Fruit fly (Drosophila melanogaster) whole organism, wandering third instar larva: Measurements from ENCODE around the gene Rbcn-3B.

Experiments used
- Abd-B ChIP-seq: fragments of >200 bp; optimal IDR thresholded peaks from 2 replicates; lab custom pipeline; 2017; ENCODE audit warnings: missing biosample characterization, missing genetic modification characterization
- CG32264 ChIP-seq: fragments of 200-800 bp; sonication (Bioruptor generic); optimal IDR thresholded peaks from 2 replicates; lab custom pipeline; 2016; ENCODE audit warnings: missing biosample characterization, missing genetic modification characterization
- CG9705 ChIP-seq: fragments of 200-800 bp; sonication (Bioruptor generic); optimal IDR thresholded peaks from 2 replicates; lab custom pipeline; 2018; ENCODE audit warnings: missing biosample characterization, mild to moderate bottlenecking, missing genetic modification characterization
- CrebA ChIP-seq: fragments of 200-800 bp; sonication (Bioruptor generic); optimal IDR thresholded peaks from 2 replicates; lab custom pipeline; 2016; ENCODE audit warnings: missing biosample characterization, mild to moderate bottlenecking, missing genetic modification characterization, borderline replicate concordance
- Dfd ChIP-seq: fragments of >200 bp; optimal IDR thresholded peaks from 2 replicates; lab custom pipeline; 2017; ENCODE audit warnings: missing biosample characterization, missing genetic modification characterization
- Dif ChIP-seq: fragments of 200-275, 200-300 bp; sonication (Bioruptor generic); optimal IDR thresholded peaks from 2 replicates; lab custom pipeline; 2018; ENCODE audit warnings: missing biosample characterization, missing genetic modification characterization; ENCODE audit not compliant: partially characterized antibody
- GATAd ChIP-seq: sonication (Bioruptor generic); optimal IDR thresholded peaks from 2 replicates; lab custom pipeline; 2016; ENCODE audit warnings: missing biosample characterization, missing genetic modification characterization
- HLH106 ChIP-seq: fragments of 200-800 bp; optimal IDR thresholded peaks from 3 replicates; lab custom pipeline; 2019; ENCODE audit warnings: missing biosample characterization, mild to moderate bottlenecking, missing genetic modification characterization, moderate library complexity
- Hnf4 ChIP-seq: fragments of 200-800 bp; sonication (Bioruptor generic); optimal IDR thresholded peaks from 2 replicates; lab custom pipeline; 2016; ENCODE audit warnings: missing biosample characterization, mild to moderate bottlenecking, missing genetic modification characterization
- Hr78 ChIP-seq: fragments of >200 bp; optimal IDR thresholded peaks from 2 replicates; lab custom pipeline; 2017; ENCODE audit warnings: missing biosample characterization, missing genetic modification characterization
- Hr83 ChIP-seq: fragments of 200-300 bp; sonication (Bioruptor generic); optimal IDR thresholded peaks from 2 replicates; lab custom pipeline; 2016; ENCODE audit warnings: missing biosample characterization, mild to moderate bottlenecking, missing genetic modification characterization, moderate library complexity; ENCODE audit not compliant: poor library complexity, severe bottlenecking
- Jra ChIP-seq: sonication (Bioruptor generic); optimal IDR thresholded peaks from 2 replicates; lab custom pipeline; 2016; ENCODE audit warnings: missing biosample characterization, missing genetic modification characterization
- Mio ChIP-seq: sonication (Bioruptor generic); optimal IDR thresholded peaks from 2 replicates; lab custom pipeline; 2016; ENCODE audit warnings: missing biosample characterization, missing genetic modification characterization
- Myc ChIP-seq: fragments of >200 bp; optimal IDR thresholded peaks from 2 replicates; lab custom pipeline; 2017
- OdsH ChIP-seq: fragments of 200-800 bp; sonication (Bioruptor generic); optimal IDR thresholded peaks from 2 replicates; lab custom pipeline; 2016; ENCODE audit warnings: missing biosample characterization, mild to moderate bottlenecking, missing genetic modification characterization
- Rel ChIP-seq, 2 experiments: fragments of 200-800 bp; sonication (Bioruptor generic) in 1 of 2; optimal IDR thresholded peaks; 2 replicates in 1 of 2; 3 replicates in 1 of 2; lab custom pipeline; 2016 to 2019; ENCODE audit warnings: mild to moderate bottlenecking in 2 of 2, missing biosample characterization in 2 of 2, missing genetic modification characterization in 2 of 2, moderate library complexity in 1 of 2
- Sp1 ChIP-seq: fragments of 200-800 bp; sonication (Bioruptor generic); optimal IDR thresholded peaks from 3 replicates; lab custom pipeline; 2019; ENCODE audit warnings: missing biosample characterization, mild to moderate bottlenecking, missing genetic modification characterization, moderate library complexity
- br ChIP-seq: fragments of 200-800 bp; sonication (Bioruptor generic); optimal IDR thresholded peaks from 2 replicates; lab custom pipeline; 2016; ENCODE audit warnings: missing biosample characterization, missing genetic modification characterization
- brk ChIP-seq: fragments of 200-800 bp; sonication (Bioruptor generic); optimal IDR thresholded peaks from 2 replicates; lab custom pipeline; 2016; ENCODE audit warnings: missing biosample characterization, mild to moderate bottlenecking, missing genetic modification characterization
- dl ChIP-seq, 2 experiments: fragments of 175-275, 200-275 bp in 1 of 2; fragments of 200-275 bp in 1 of 2; sonication (Bioruptor generic); optimal IDR thresholded peaks; lab custom pipeline; 2018; ENCODE audit warnings: mild to moderate bottlenecking in 2 of 2, missing biosample characterization in 2 of 2, missing genetic modification characterization in 2 of 2, moderate library complexity in 2 of 2; ENCODE audit not compliant: partially characterized antibody in 2 of 2, insufficient read depth in 1 of 2
- dmrt93B ChIP-seq: fragments of 200-800 bp; sonication (Bioruptor generic); optimal IDR thresholded peaks from 2 replicates; lab custom pipeline; 2018; ENCODE audit warnings: missing biosample characterization, mild to moderate bottlenecking, missing genetic modification characterization
- dsf ChIP-seq: sonication (Bioruptor generic); optimal IDR thresholded peaks from 2 replicates; lab custom pipeline; 2016; ENCODE audit warnings: missing biosample characterization, missing genetic modification characterization, borderline replicate concordance
- ey ChIP-seq: fragments of 200-800 bp; sonication (Bioruptor generic); optimal IDR thresholded peaks from 2 replicates; lab custom pipeline; 2016; ENCODE audit warnings: missing biosample characterization, missing genetic modification characterization
- foxo ChIP-seq, 2 experiments: fragments of 200-800 bp; sonication (Bioruptor generic); optimal IDR thresholded peaks; 2 replicates in 1 of 2; 3 replicates in 1 of 2; lab custom pipeline; 2016 to 2017; ENCODE audit warnings: missing biosample characterization in 2 of 2, missing genetic modification characterization in 2 of 2
- fru ChIP-seq: fragments of 200-800 bp; sonication (Bioruptor generic); optimal IDR thresholded peaks from 3 replicates; lab custom pipeline; 2016; ENCODE audit warnings: missing biosample characterization, mild to moderate bottlenecking, missing genetic modification characterization
- h ChIP-seq: fragments of 200-800 bp; sonication (Bioruptor generic); optimal IDR thresholded peaks from 3 replicates; lab custom pipeline; 2016; ENCODE audit warnings: missing biosample characterization, mild to moderate bottlenecking, missing genetic modification characterization
- jim ChIP-seq: fragments of 175-275, 200-325 bp; sonication (Bioruptor generic); optimal IDR thresholded peaks from 2 replicates; lab custom pipeline; 2016; ENCODE audit warnings: missing biosample characterization, mild to moderate bottlenecking, missing genetic modification characterization
- lola ChIP-seq: fragments of >200 bp; optimal IDR thresholded peaks from 2 replicates; lab custom pipeline; 2017; ENCODE audit warnings: missing biosample characterization, missing genetic modification characterization
- pan ChIP-seq: fragments of >200 bp; optimal IDR thresholded peaks from 2 replicates; lab custom pipeline; 2017
- psq ChIP-seq: fragments of 200-800 bp; sonication (Bioruptor generic); optimal IDR thresholded peaks from 3 replicates; lab custom pipeline; 2017; ENCODE audit warnings: missing biosample characterization, mild to moderate bottlenecking, missing genetic modification characterization, moderate library complexity
- rgr ChIP-seq: fragments of 200-800 bp; sonication (Bioruptor generic); optimal IDR thresholded peaks from 3 replicates; lab custom pipeline; 2016; ENCODE audit warnings: missing biosample characterization, mild to moderate bottlenecking, missing genetic modification characterization
- sage ChIP-seq: fragments of 200-800 bp; sonication (Bioruptor generic); optimal IDR thresholded peaks from 2 replicates; lab custom pipeline; 2016; ENCODE audit warnings: missing biosample characterization, mild to moderate bottlenecking, missing genetic modification characterization
- sv ChIP-seq: fragments of 200-800 bp; sonication (Bioruptor generic); optimal IDR thresholded peaks from 3 replicates; lab custom pipeline; 2016; ENCODE audit warnings: missing biosample characterization, missing genetic modification characterization
- tai ChIP-seq: sonication (Bioruptor generic); optimal IDR thresholded peaks from 2 replicates; lab custom pipeline; 2016; ENCODE audit warnings: missing biosample characterization, missing genetic modification characterization
- usp ChIP-seq: fragments of >200 bp; optimal IDR thresholded peaks from 2 replicates; lab custom pipeline; 2017; ENCODE audit warnings: missing biosample characterization, missing genetic modification characterization
- woc ChIP-seq: sonication (Bioruptor generic); optimal IDR thresholded peaks from 2 replicates; lab custom pipeline; 2016; ENCODE audit warnings: missing biosample characterization, mild to moderate bottlenecking, missing genetic modification characterization

The Rbcn-3B gene

dm6 chrX:1949598-1949997, 40.9 kb downstream of the Rbcn-3B start:
- TF ChIP-seq br (GFP tag; lab: Kevin White, UChicago), result no peak
- no peak for TF ChIP-seq Dif (GFP tag; lab: Kevin White, UChicago)
- no peak for TF ChIP-seq Dfd (GFP tag; lab: Kevin White, UChicago)
- TF ChIP-seq dl (GFP tag; optimal IDR thresholded peaks at IDR 0.05; lab: Kevin White, UChicago; ENCODE audit: insufficient read depth in 1 of 2, partially characterized antibody in 2 of 2), result no peak
- no peak for TF ChIP-seq dmrt93B (GFP tag; lab: Kevin White, UChicago)
- TF ChIP-seq, all 38 proteins: peak for 0

- TF ChIP-seq Mio (GFP tag; lab: Kevin White, UChicago), result no peak
- TF ChIP-seq CrebA (GFP tag; lab: Kevin White, UChicago), result no peak
- no peak for TF ChIP-seq Rel (GFP tag; optimal IDR thresholded peaks at IDR 0.05; lab: Kevin White, UChicago)
- peak; percentile 57 for TF ChIP-seq Rel (tag; optimal IDR thresholded peaks at IDR 0.05; lab: Kevin White, UChicago)
- no peak for TF ChIP-seq lola (GFP tag; lab: Kevin White, UChicago)
- peak; percentile 84 for TF ChIP-seq h (GFP tag; lab: Kevin White, UChicago)
- TF ChIP-seq tai, result peak; percentile 58
- TF ChIP-seq HLH106, result peak; percentile 22
- TF ChIP-seq foxo (GFP tag; optimal IDR thresholded peaks at IDR 0.05; lab: Kevin White, UChicago), result peak in 1 of 2 experiments; percentile 0
Measured at dm6 chrX:1950311-1950710, 41.6 kb downstream of the Rbcn-3B start.

dm6 chrX:1951391-1952066, 42.8 kb downstream of the Rbcn-3B start:
- TF ChIP-seq CG32264 (GFP tag; lab: Kevin White, UChicago), result peak; percentile 97
- TF ChIP-seq HLH106, result peak; percentile 98
- peak; percentile 84 for TF ChIP-seq brk
- TF ChIP-seq rgr, result peak; percentile 98
- peak; percentile 99 for TF ChIP-seq Sp1 (GFP tag; lab: Kevin White, UChicago)
- peak; percentile 88 for TF ChIP-seq Jra (GFP tag; lab: Kevin White, UChicago)
- TF ChIP-seq ey (GFP tag; lab: Kevin White, UChicago), result peak; percentile 99
- TF ChIP-seq Dif (GFP tag; lab: Kevin White, UChicago), result no peak
- peak; percentile 97 for TF ChIP-seq Hnf4 (GFP tag; lab: Kevin White, UChicago)
- TF ChIP-seq Mio (GFP tag; lab: Kevin White, UChicago), result peak; percentile 91
- TF ChIP-seq Abd-B, result no peak
- TF ChIP-seq Hr83 (GFP tag; lab: Kevin White, UChicago), result peak; percentile 77
- no peak for TF ChIP-seq CrebA (GFP tag; lab: Kevin White, UChicago)
- TF ChIP-seq usp (GFP tag; lab: Kevin White, UChicago), result no peak
- TF ChIP-seq Rel (GFP tag; optimal IDR thresholded peaks at IDR 0.05; lab: Kevin White, UChicago), result peak; percentile 96
- peak; percentile 89 for TF ChIP-seq Rel (tag; optimal IDR thresholded peaks at IDR 0.05; lab: Kevin White, UChicago)
- peak; percentile 89 for TF ChIP-seq sv (GFP tag; lab: Kevin White, UChicago)
- no peak for TF ChIP-seq jim (GFP tag; lab: Kevin White, UChicago)
- TF ChIP-seq OdsH (GFP tag; lab: Kevin White, UChicago), result peak; percentile 97
- TF ChIP-seq dmrt93B (GFP tag; lab: Kevin White, UChicago), result peak; percentile 97
- no peak for TF ChIP-seq lola (GFP tag; lab: Kevin White, UChicago)
- peak; percentile 94 to 99 for TF ChIP-seq foxo (GFP tag; optimal IDR thresholded peaks at IDR 0.05; lab: Kevin White, UChicago)
- no peak for TF ChIP-seq pan (lab: Kevin White, UChicago)
- TF ChIP-seq GATAd (GFP tag; lab: Kevin White, UChicago), result peak; percentile 57
- TF ChIP-seq psq (GFP tag; lab: Kevin White, UChicago), result peak; percentile 95
- TF ChIP-seq h (GFP tag; lab: Kevin White, UChicago), result peak; percentile 99
- peak; percentile 94 for TF ChIP-seq CG9705 (GFP tag; lab: Kevin White, UChicago)
- TF ChIP-seq dsf (GFP tag; lab: Kevin White, UChicago), result peak; percentile 92
- TF ChIP-seq Hr78, result no peak
- peak; percentile 99 for TF ChIP-seq br (GFP tag; lab: Kevin White, UChicago)
- TF ChIP-seq woc (GFP tag; lab: Kevin White, UChicago), result peak; percentile 96
- TF ChIP-seq sage (GFP tag; lab: Kevin White, UChicago), result peak; percentile 96
- TF ChIP-seq tai, result peak; percentile 88
- TF ChIP-seq Myc (lab: Kevin White, UChicago), result no peak
- TF ChIP-seq fru (GFP tag; lab: Kevin White, UChicago), result peak; percentile 99
